Worm (Caenorhabditis elegans) whole organism, L3 larva: ENCODE data around the gene R10E9.4.

Experiments
- R02D3.7 ChIP-seq: fragments of 150-350 bp; optimal IDR thresholded peaks from 2 replicates; lab custom pipeline; 2014; ENCODE audit warnings: missing biosample characterization, missing genetic modification characterization
- ZK546.5 ChIP-seq: sonication (generic microtip); optimal IDR thresholded peaks from 2 replicates; lab custom pipeline; 2017; ENCODE audit warnings: missing biosample characterization, missing genetic modification characterization
- aly-2 ChIP-seq: fragments of 150-350 bp; optimal IDR thresholded peaks from 2 replicates; lab custom pipeline; 2014; ENCODE audit warnings: missing biosample characterization, missing genetic modification characterization
- ama-1 ChIP-seq: fragments of 150-350 bp; optimal IDR thresholded peaks from 2 replicates; lab custom pipeline; 2018
- ceh-16 ChIP-seq: sonication (generic microtip); optimal IDR thresholded peaks from 2 replicates; lab custom pipeline; 2017; ENCODE audit warnings: missing biosample characterization, missing genetic modification characterization
- ceh-28 ChIP-seq: fragments of 150-350 bp; optimal IDR thresholded peaks from 2 replicates; lab custom pipeline; 2014; ENCODE audit warnings: missing biosample characterization, missing genetic modification reagents, missing genetic modification characterization
- ceh-82 ChIP-seq: fragments of 150-350 bp; optimal IDR thresholded peaks from 2 replicates; lab custom pipeline; 2014; ENCODE audit warnings: missing biosample characterization, missing genetic modification characterization
- ceh-9 ChIP-seq: sonication (generic microtip); optimal IDR thresholded peaks from 2 replicates; lab custom pipeline; 2018; ENCODE audit warnings: missing biosample characterization, missing genetic modification characterization
- daf-12 ChIP-seq: fragments of 150-350 bp; optimal IDR thresholded peaks from 2 replicates; lab custom pipeline; 2014; ENCODE audit warnings: missing biosample characterization, missing genetic modification reagents, missing genetic modification characterization
- egl-27 ChIP-seq: sonication (generic microtip); optimal IDR thresholded peaks from 4 replicates; lab custom pipeline; 2017; ENCODE audit warnings: missing biosample characterization, missing genetic modification reagents, missing genetic modification characterization
- egl-5 ChIP-seq: fragments of 150-350 bp; optimal IDR thresholded peaks from 2 replicates; lab custom pipeline; 2017; ENCODE audit warnings: missing biosample characterization, missing genetic modification reagents, missing genetic modification characterization, inconsistent platforms
- elt-1 ChIP-seq: fragments of 150-350 bp; optimal IDR thresholded peaks from 2 replicates; lab custom pipeline; 2014; ENCODE audit warnings: missing biosample characterization, missing genetic modification characterization
- elt-2 ChIP-seq: sonication (generic microtip); optimal IDR thresholded peaks from 2 replicates; lab custom pipeline; 2016; ENCODE audit warnings: missing genetic modification reagents, mild to moderate bottlenecking, missing genetic modification characterization, missing compliant biosample characterization
- elt-3 ChIP-seq, 3 experiments: fragments of 150-350 bp in 1 of 3; sonication (generic microtip) in 2 of 3; optimal IDR thresholded peaks; 2 replicates in 2 of 3; 4 replicates in 1 of 3; lab custom pipeline; 2014 to 2017; ENCODE audit warnings: missing biosample characterization in 3 of 3, missing genetic modification characterization in 3 of 3
- eor-1 ChIP-seq, 2 experiments: fragments of 150-350 bp; optimal IDR thresholded peaks; 2 replicates each; lab custom pipeline; 2014 to 2018; ENCODE audit warnings: missing biosample characterization in 2 of 2, missing genetic modification characterization in 2 of 2
- fkh-10 ChIP-seq: sonication (generic microtip); optimal IDR thresholded peaks from 2 replicates; lab custom pipeline; 2017; ENCODE audit warnings: missing biosample characterization, missing genetic modification reagents, missing genetic modification characterization
- fkh-2 ChIP-seq: fragments of 150-350 bp; optimal IDR thresholded peaks from 2 replicates; lab custom pipeline; 2014; ENCODE audit warnings: missing biosample characterization, missing genetic modification reagents, missing genetic modification characterization
- hmg-11 ChIP-seq: sonication (generic microtip); optimal IDR thresholded peaks from 2 replicates; lab custom pipeline; 2016; ENCODE audit warnings: missing genetic modification characterization, missing compliant biosample characterization
- jun-1 ChIP-seq: fragments of 150-350 bp; optimal IDR thresholded peaks from 2 replicates; lab custom pipeline; 2014; ENCODE audit warnings: missing biosample characterization, missing genetic modification reagents, missing genetic modification characterization
- lin-15B ChIP-seq: fragments of 150-350 bp; optimal IDR thresholded peaks from 2 replicates; lab custom pipeline; 2014; ENCODE audit warnings: missing biosample characterization, missing genetic modification characterization
- lin-39 ChIP-seq: fragments of 150-350 bp; optimal IDR thresholded peaks from 2 replicates; lab custom pipeline; 2018; ENCODE audit warnings: missing biosample characterization, missing genetic modification reagents, missing genetic modification characterization
- lsy-12 ChIP-seq: sonication (generic microtip); optimal IDR thresholded peaks from 2 replicates; lab custom pipeline; 2016; ENCODE audit warnings: mild to moderate bottlenecking, missing genetic modification characterization, missing compliant biosample characterization
- mdl-1 ChIP-seq: fragments of 150-350 bp; optimal IDR thresholded peaks from 2 replicates; lab custom pipeline; 2014; ENCODE audit warnings: missing biosample characterization, missing genetic modification characterization
- mml-1 ChIP-seq: fragments of 150-350 bp; sonication (generic microtip); optimal IDR thresholded peaks from 3 replicates; lab custom pipeline; 2014; ENCODE audit warnings: missing biosample characterization, missing genetic modification characterization
- nfya-1 ChIP-seq: sonication (generic microtip); optimal IDR thresholded peaks from 2 replicates; lab custom pipeline; 2017; ENCODE audit warnings: missing genetic modification characterization, mild to moderate bottlenecking, missing compliant biosample characterization, antibody characterized with exemption, moderate library complexity; ENCODE audit not compliant: insufficient read depth
- nhr-11 ChIP-seq: fragments of 150-350 bp; optimal IDR thresholded peaks from 2 replicates; lab custom pipeline; 2014; ENCODE audit warnings: missing biosample characterization, missing genetic modification characterization
- nhr-12 ChIP-seq: fragments of 150-350 bp; optimal IDR thresholded peaks from 2 replicates; lab custom pipeline; 2014; ENCODE audit warnings: missing biosample characterization, missing genetic modification characterization
- nhr-23 ChIP-seq: fragments of 150-350 bp; optimal IDR thresholded peaks from 2 replicates; lab custom pipeline; 2014; ENCODE audit warnings: missing biosample characterization, missing genetic modification reagents, missing genetic modification characterization
- nhr-237 ChIP-seq: fragments of 150-350 bp; optimal IDR thresholded peaks from 2 replicates; lab custom pipeline; 2014; ENCODE audit warnings: missing biosample characterization, missing genetic modification characterization
- nhr-25 ChIP-seq: sonication (generic microtip); optimal IDR thresholded peaks from 2 replicates; lab custom pipeline; 2017; ENCODE audit warnings: missing biosample characterization, missing genetic modification characterization
- nhr-28 ChIP-seq: fragments of 150-350 bp; optimal IDR thresholded peaks from 2 replicates; lab custom pipeline; 2014; ENCODE audit warnings: missing biosample characterization, missing genetic modification characterization
- nhr-43 ChIP-seq: sonication (generic microtip); optimal IDR thresholded peaks from 2 replicates; lab custom pipeline; 2016; ENCODE audit warnings: mild to moderate bottlenecking, missing genetic modification characterization, missing compliant biosample characterization; ENCODE audit not compliant: poor library complexity, severe bottlenecking
- nhr-67 ChIP-seq: fragments of 150-350 bp; optimal IDR thresholded peaks from 2 replicates; lab custom pipeline; 2014; ENCODE audit warnings: missing biosample characterization, missing genetic modification characterization
- nhr-76 ChIP-seq: fragments of 150-350 bp; sonication (generic microtip); optimal IDR thresholded peaks from 5 replicates; lab custom pipeline; 2014; ENCODE audit warnings: missing biosample characterization, missing genetic modification characterization
- nhr-77 ChIP-seq: fragments of 150-350 bp; optimal IDR thresholded peaks from 2 replicates; lab custom pipeline; 2014; ENCODE audit warnings: missing biosample characterization, missing genetic modification characterization
- pha-4 ChIP-seq: fragments of 150-350 bp; optimal IDR thresholded peaks from 2 replicates; lab custom pipeline; 2014; ENCODE audit warnings: missing biosample characterization, missing genetic modification reagents, missing genetic modification characterization
- pqm-1 ChIP-seq: fragments of 150-350 bp; optimal IDR thresholded peaks from 2 replicates; lab custom pipeline; 2017; ENCODE audit warnings: missing biosample characterization, missing genetic modification characterization, inconsistent platforms
- sea-2 ChIP-seq: fragments of 150-350 bp; sonication (generic microtip); optimal IDR thresholded peaks from 4 replicates; lab custom pipeline; 2014; ENCODE audit warnings: missing biosample characterization, missing genetic modification reagents, missing genetic modification characterization
- skn-1 ChIP-seq: fragments of 150-350 bp; optimal IDR thresholded peaks from 2 replicates; lab custom pipeline; 2014; ENCODE audit warnings: missing biosample characterization, missing genetic modification characterization
- snpc-4 ChIP-seq: fragments of 150-350 bp; optimal IDR thresholded peaks from 2 replicates; lab custom pipeline; 2014; ENCODE audit warnings: missing biosample characterization, missing genetic modification characterization
- tbx-2 ChIP-seq: sonication (generic microtip); optimal IDR thresholded peaks from 2 replicates; lab custom pipeline; 2016; ENCODE audit warnings: mild to moderate bottlenecking, missing genetic modification characterization, missing compliant biosample characterization
- unc-39 ChIP-seq: sonication (generic microtip); optimal IDR thresholded peaks from 4 replicates; lab custom pipeline; 2017; ENCODE audit warnings: missing biosample characterization, missing genetic modification characterization
- unc-62 ChIP-seq: fragments of 150-350 bp; sonication (generic microtip); optimal IDR thresholded peaks from 4 replicates; lab custom pipeline; 2014; ENCODE audit warnings: missing biosample characterization, missing genetic modification reagents, missing genetic modification characterization
- zag-1 ChIP-seq: fragments of 150-350 bp; optimal IDR thresholded peaks from 2 replicates; lab custom pipeline; 2014; ENCODE audit warnings: missing biosample characterization, missing genetic modification characterization
- ztf-11 ChIP-seq: fragments of 150-350 bp; optimal IDR thresholded peaks from 2 replicates; lab custom pipeline; 2014; ENCODE audit warnings: missing biosample characterization, missing genetic modification characterization
- ztf-4 ChIP-seq: fragments of 150-350 bp; optimal IDR thresholded peaks from 2 replicates; lab custom pipeline; 2014; ENCODE audit warnings: missing biosample characterization, missing genetic modification characterization

R10E9.4 gene

DNA sequence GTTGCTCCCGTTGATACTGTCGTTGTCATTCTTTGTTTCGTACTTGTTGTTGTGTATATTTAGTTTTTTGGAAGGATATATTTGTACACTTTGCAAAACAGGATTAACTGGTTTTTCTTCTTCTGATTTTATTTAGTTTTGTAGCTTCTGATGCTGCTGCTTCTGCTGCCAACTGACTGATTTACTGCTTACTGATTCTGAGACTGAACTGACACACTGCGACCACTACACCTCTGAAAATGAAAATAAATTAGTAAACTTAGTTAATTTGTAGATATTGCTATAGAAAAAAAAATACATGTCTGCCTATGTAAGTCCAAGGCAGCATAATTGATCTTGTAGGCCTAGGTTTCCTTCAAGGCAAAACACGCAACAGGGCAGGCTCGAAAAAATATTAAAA, at the start of gene R10E9.4:
TSS of gene R10E9.4 (minus strand) at position 101 of the 400 bp plus-strand sequence.
- TF ChIP-seq fkh-2 (no peak), lsy-12 (tag; lab: Kevin White, UChicago) (no peak), nhr-43 (tag; lab: Kevin White, UChicago) (no peak), ceh-9 (tag; lab: Kevin White, UChicago) (no peak), tbx-2 (tag; lab: Kevin White, UChicago) (no peak), ZK546.5 (no peak), nhr-67 (tag; lab: Kevin White, UChicago) (no peak), sea-2 (no peak), unc-62 (GFP tag; lab: Kevin White, UChicago) (no peak), lin-15B (tag; lab: Kevin White, UChicago) (no peak), ama-1 (lab: Kevin White, UChicago) (no peak), unc-39 (tag; lab: Kevin White, UChicago) (no peak), ceh-28 (tag; lab: Kevin White, UChicago) (no peak), zag-1 (no peak), fkh-10 (GFP tag; lab: Kevin White, UChicago) (no peak)

- TF ChIP-seq nhr-43 (tag; lab: Kevin White, UChicago) (no peak), ceh-82 (tag; lab: Kevin White, UChicago) (no peak), ZK546.5 (no peak), unc-62 (GFP tag; lab: Kevin White, UChicago) (no peak), lin-15B (tag; lab: Kevin White, UChicago) (no peak), nhr-11 (tag; lab: Kevin White, UChicago) (no peak), lin-39 (tag; lab: Kevin White, UChicago) (no peak), fkh-2 (no peak), elt-2 (tag; lab: Kevin White, UChicago) (no peak)
Measured at ce11 chrIII:4021866-4022265, 49.3 kb upstream of the R10E9.4 start, which contains the start of gene tftc-5. TSS of gene tftc-5 (plus strand) at chrIII:4022166.

DNA sequence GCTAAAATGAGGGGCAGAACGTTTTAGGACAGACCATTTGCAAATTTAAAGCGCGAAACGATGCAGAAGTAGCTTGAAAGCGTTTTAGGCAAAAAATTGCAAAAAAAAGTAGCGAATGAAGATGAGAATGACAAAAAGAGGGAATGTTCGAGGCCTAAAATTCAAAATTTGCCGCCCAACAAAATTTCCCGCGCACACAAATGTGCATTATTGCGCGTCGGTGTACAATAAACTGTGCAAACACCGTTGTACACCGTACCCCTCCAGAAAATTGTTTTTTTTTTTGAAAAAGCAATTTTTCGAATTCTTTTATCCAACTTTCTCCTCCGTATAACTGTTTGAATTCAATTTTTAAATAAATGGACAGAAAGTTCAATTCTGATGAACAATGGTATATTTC, 47.2 kb upstream of the R10E9.4 start, which contains the start of gene snpc-3.4:
TSS of gene snpc-3.4 (plus strand) at position 237 of the 400 bp plus-strand sequence.
- peak; percentile 57 for TF ChIP-seq nhr-23 (tag; lab: Kevin White, UChicago)
- no peak for TF ChIP-seq elt-2 (tag; lab: Kevin White, UChicago)
- TF ChIP-seq nhr-25 (tag; lab: Kevin White, UChicago), result peak; percentile 68
- no peak for TF ChIP-seq mml-1 (tag; lab: Kevin White, UChicago)
- TF ChIP-seq elt-1, result no peak
- TF ChIP-seq lsy-12 (tag; lab: Kevin White, UChicago), result no peak
- no peak for TF ChIP-seq fkh-2
- TF ChIP-seq elt-3 (tag; optimal IDR thresholded peaks at IDR 0.05; lab: Kevin White, UChicago), result no peak
- no peak for TF ChIP-seq nhr-12
- no peak for TF ChIP-seq nhr-237 (tag; lab: Kevin White, UChicago)
- TF ChIP-seq jun-1, result no peak
- TF ChIP-seq pha-4 (tag; lab: Kevin White, UChicago), result peak; percentile 89
- TF ChIP-seq sea-2, result no peak
- TF ChIP-seq nhr-28, result no peak
- no peak for TF ChIP-seq eor-1 (tag; optimal IDR thresholded peaks at IDR 0.05; lab: Kevin White, UChicago)
- TF ChIP-seq pqm-1 (tag; lab: Kevin White, UChicago), result no peak
- no peak for TF ChIP-seq nhr-77 (tag; lab: Kevin White, UChicago)
- TF ChIP-seq unc-62 (GFP tag; lab: Kevin White, UChicago), result no peak
- peak; percentile 74 for TF ChIP-seq lin-39 (tag; lab: Kevin White, UChicago)
- no peak for TF ChIP-seq egl-27 (tag; lab: Kevin White, UChicago)
- peak; percentile 92 for TF ChIP-seq nfya-1
- no peak for TF ChIP-seq R02D3.7 (tag; lab: Kevin White, UChicago)
- TF ChIP-seq tbx-2 (tag; lab: Kevin White, UChicago), result no peak
- no peak for TF ChIP-seq ceh-16 (tag; lab: Kevin White, UChicago)
- TF ChIP-seq nhr-76 (tag; lab: Kevin White, UChicago), result no peak
- TF ChIP-seq unc-39 (tag; lab: Kevin White, UChicago), result no peak
- TF ChIP-seq skn-1 (tag; lab: Kevin White, UChicago), result peak; percentile 42
- peak; percentile 16 for TF ChIP-seq nhr-43 (tag; lab: Kevin White, UChicago)
- no peak for TF ChIP-seq fkh-10 (GFP tag; lab: Kevin White, UChicago)
- TF ChIP-seq snpc-4 (tag; lab: Kevin White, UChicago), result peak; percentile 53
- TF ChIP-seq ceh-9 (tag; lab: Kevin White, UChicago), result no peak
- TF ChIP-seq aly-2 (tag; lab: Kevin White, UChicago), result no peak
- no peak for TF ChIP-seq ztf-11
- no peak for TF ChIP-seq egl-5 (tag; lab: Kevin White, UChicago)
- no peak for TF ChIP-seq ZK546.5
- TF ChIP-seq hmg-11 (tag; lab: Kevin White, UChicago), result peak; percentile 41
- TF ChIP-seq nhr-11 (tag; lab: Kevin White, UChicago), result no peak
- TF ChIP-seq lin-15B (tag; lab: Kevin White, UChicago), result peak; percentile 76
- no peak for TF ChIP-seq daf-12 (tag; lab: Kevin White, UChicago)
- TF ChIP-seq zag-1, result no peak
- TF ChIP-seq ceh-28 (tag; lab: Kevin White, UChicago), result no peak
- TF ChIP-seq ceh-82 (tag; lab: Kevin White, UChicago), result no peak
- no peak for TF ChIP-seq mdl-1 (tag; lab: Kevin White, UChicago)
- no peak for TF ChIP-seq ama-1 (lab: Kevin White, UChicago)
- TF ChIP-seq ztf-4 (tag; lab: Kevin White, UChicago), result no peak
- TF ChIP-seq nhr-67 (tag; lab: Kevin White, UChicago), result no peak
